Worm (Caenorhabditis elegans): ENCODE data around the gene fbxb-63.
A peak's percentile ranks its signal among the peaks of the same experiment; 100 is the strongest.
"Not testable (repeated sequence)": the region's sequence is repeated elsewhere in the genome, so short reads cannot be mapped to it uniquely, and the experiment has no call there.

Gene fbxb-63

ce11 chrV:19325436-19325835 is 21.9 kb upstream of the fbxb-63 start:
- TF ChIP-seq lsy-2 (tag; optimal IDR thresholded peaks at IDR 0.05) (no peak), efl-1 (optimal IDR thresholded peaks at IDR 0.05) (no peak), efl-1 (GFP tag; optimal IDR thresholded peaks at IDR 0.05 in 1 of 2) (peak in 1 of 2 experiments; percentile 75)

ce11 chrV:19322387-19322786 is 18.9 kb upstream of the fbxb-63 start, which contains the start of gene C43D7.4:
TSS of gene C43D7.4 (minus strand) at chrV:19322487.
- TF ChIP-seq zag-1 (tag; optimal IDR thresholded peaks at IDR 0.05) (no peak), mep-1 (tag; optimal IDR thresholded peaks at IDR 0.05) (no peak), unc-130 (tag; optimal IDR thresholded peaks at IDR 0.05) (no peak), pqm-1 (tag; optimal IDR thresholded peaks at IDR 0.05) (no peak), fkh-4 (tag; optimal IDR thresholded peaks at IDR 0.05; ENCODE audit: borderline replicate concordance) (no peak), nhr-11 (tag; optimal IDR thresholded peaks at IDR 0.05) (no peak), aly-2 (tag; optimal IDR thresholded peaks at IDR 0.05) (no peak), zip-4 (GFP tag; optimal IDR thresholded peaks at IDR 0.05) (no peak), mef-2 (tag; optimal IDR thresholded peaks at IDR 0.05) (no peak), sptf-1 (tag; optimal IDR thresholded peaks at IDR 0.05) (no peak), vab-15 (tag; optimal IDR thresholded peaks at IDR 0.05) (no peak)

DNA sequence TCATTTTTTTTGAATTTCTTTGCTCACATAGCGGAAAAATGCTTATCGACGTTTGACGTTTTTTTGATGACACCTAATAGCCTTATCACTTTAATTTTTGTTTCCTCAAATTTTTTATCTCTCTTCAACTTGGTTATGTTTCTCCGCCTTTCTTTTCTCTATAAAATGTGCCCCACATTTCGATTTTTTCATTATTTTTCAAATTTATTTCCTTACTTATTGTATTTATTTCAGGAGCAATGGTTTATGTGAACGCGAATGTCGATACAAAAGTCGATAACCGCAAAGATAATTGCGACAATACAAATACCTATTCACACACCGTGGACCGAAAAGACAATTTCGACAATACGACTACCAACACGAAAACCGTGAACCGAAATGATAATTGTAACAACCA is 16.9 kb upstream of the fbxb-63 start, which contains the start of gene sdz-6:
Gene sdz-6, plus strand, starts transcription at position 229 of the 400 bp plus-strand sequence.
- no peak for TF ChIP-seq nhr-28 (tag; optimal IDR thresholded peaks at IDR 0.05)
- TF ChIP-seq elt-2 (tag; optimal IDR thresholded peaks at IDR 0.05): peak; percentile 25

DNA sequence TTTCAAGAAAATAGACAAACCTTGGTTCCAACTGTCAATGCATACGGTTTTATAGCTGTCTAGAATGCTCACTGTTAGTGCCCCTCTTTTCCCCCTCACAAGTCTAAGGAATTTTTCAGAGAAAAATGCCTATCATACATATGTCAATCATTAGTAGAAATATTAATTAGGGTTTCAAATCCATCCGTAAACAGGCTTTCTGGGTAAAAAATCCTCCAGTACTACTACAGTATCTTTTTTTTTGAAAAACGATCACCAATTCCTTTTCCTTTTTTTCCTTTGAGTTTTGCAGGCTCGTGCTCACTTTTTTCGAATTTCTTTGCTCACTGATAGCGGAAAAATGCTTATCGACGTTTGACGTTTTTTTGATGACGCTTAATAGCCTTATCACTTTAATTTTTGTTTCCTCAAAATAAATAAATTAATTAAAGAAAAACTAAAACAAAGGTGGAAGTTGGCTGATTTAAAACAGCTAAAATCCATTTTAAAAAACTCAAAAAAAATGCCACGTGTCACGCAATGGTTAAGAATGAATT is 16.0 kb upstream of the fbxb-63 start, which contains the start of gene C43D7.7:
Gene C43D7.7, minus strand, starts transcription at position 51 of the 536 bp plus-strand sequence.
- TF ChIP-seq elt-2 (tag; optimal IDR thresholded peaks at IDR 0.05): peak; percentile 69
- no peak for TF ChIP-seq lir-3 (tag; optimal IDR thresholded peaks at IDR 0.05; ENCODE audit: poor library complexity)

- TF ChIP-seq nhr-85 (tag); nhr-90 (tag; optimal IDR thresholded peaks at IDR 0.05; ENCODE audit: poor library complexity); C34B4.2 (tag; optimal IDR thresholded peaks at IDR 0.05): not testable (repeated sequence)
Measured at ce11 chrV:19317058-19317457, 13.5 kb upstream of the fbxb-63 start, which contains the start of gene srh-208. TSS of gene srh-208 (plus strand) at chrV:19317358.

DNA sequence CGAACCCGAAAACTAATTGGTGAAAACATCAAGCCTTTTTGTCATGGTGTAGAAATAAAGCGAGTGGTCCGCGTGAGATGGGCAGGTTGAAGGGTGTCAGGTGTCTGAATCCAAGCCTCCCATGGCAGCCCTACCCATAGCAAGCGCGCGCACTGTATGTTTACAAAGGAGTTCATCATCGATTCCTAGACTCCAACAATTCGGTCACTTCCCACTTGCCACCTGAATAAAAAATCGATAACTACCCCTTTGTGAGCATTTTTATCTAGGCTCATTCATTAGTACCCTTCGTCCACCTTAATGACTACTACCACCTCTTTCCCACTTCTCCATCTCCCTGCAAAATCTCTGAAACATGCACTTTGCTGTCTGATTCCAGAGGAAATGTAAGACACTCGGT is 9.4 kb upstream of the fbxb-63 start, which contains the start of gene fbxb-64:
Gene fbxb-64, plus strand, starts transcription at position 301 of the 400 bp plus-strand sequence.
- TF ChIP-seq pag-3 (tag; optimal IDR thresholded peaks at IDR 0.05; ENCODE audit: borderline replicate concordance, insufficient read depth): no peak
- no peak for TF ChIP-seq mef-2 (tag; optimal IDR thresholded peaks at IDR 0.05)
- no peak for TF ChIP-seq pqm-1 (tag; optimal IDR thresholded peaks at IDR 0.05)
- no peak for TF ChIP-seq vab-15 (tag; optimal IDR thresholded peaks at IDR 0.05)
- TF ChIP-seq nhr-28 (tag; optimal IDR thresholded peaks at IDR 0.05): no peak
- no peak for TF ChIP-seq ceh-88 (GFP tag; IDR thresholded peaks at IDR 0.05)
- no peak for TF ChIP-seq ceh-90 (tag; optimal IDR thresholded peaks at IDR 0.05)
- no peak for TF ChIP-seq hlh-4 (tag; optimal IDR thresholded peaks at IDR 0.05)
- TF ChIP-seq ama-1 (optimal IDR thresholded peaks at IDR 0.05): no peak
- TF ChIP-seq fkh-4 (tag; optimal IDR thresholded peaks at IDR 0.05; ENCODE audit: borderline replicate concordance): no peak
- no peak for TF ChIP-seq nhr-77 (tag; optimal IDR thresholded peaks at IDR 0.05)
- no peak for TF ChIP-seq efl-3 (GFP tag; optimal IDR thresholded peaks at IDR 0.05)
- TF ChIP-seq lin-35 (GFP tag; optimal IDR thresholded peaks at IDR 0.05): no peak
- no peak for TF ChIP-seq elt-3 (tag; optimal IDR thresholded peaks at IDR 0.05)
- no peak for TF ChIP-seq xbp-1 (tag; optimal IDR thresholded peaks at IDR 0.05)
- TF ChIP-seq hlh-17 (GFP tag; optimal IDR thresholded peaks at IDR 0.05; ENCODE audit: borderline replicate concordance): no peak
- TF ChIP-seq unc-130 (tag; optimal IDR thresholded peaks at IDR 0.05): no peak
- no peak for TF ChIP-seq nhr-20 (tag; optimal IDR thresholded peaks at IDR 0.05)

Measured in whole organism, L1 larva.